Fruit fly (Drosophila melanogaster) whole organism, embryonic: Measurements from ENCODE around the gene Rab23.

Source experiments
- ATbp ChIP-seq: fragments of 200-800 bp; sonication (Bioruptor generic); optimal IDR thresholded peaks from 2 replicates; lab custom pipeline; 2017; ENCODE audit warnings: missing biosample characterization, mild to moderate bottlenecking, missing genetic modification characterization, missing genetic modification reagents
- Asciz ChIP-seq: fragments of 200-800 bp; sonication (Bioruptor generic); optimal IDR thresholded peaks from 2 replicates; lab custom pipeline; 2017; ENCODE audit warnings: missing biosample characterization, mild to moderate bottlenecking, missing genetic modification characterization, missing genetic modification reagents
- Atf6 ChIP-seq: fragments of 200-800 bp; sonication (Bioruptor generic); IDR thresholded peaks from 2 replicates; pipeline ENCODE4 v1.3.6; 2022; ENCODE audit warnings: missing biosample characterization, missing genetic modification characterization
- Awh ChIP-seq: fragments of 200-800 bp; sonication (Bioruptor generic); IDR thresholded peaks from 2 replicates; pipeline ENCODE4, ENCODE4 v1.3.6; 2022; ENCODE audit warnings: missing biosample characterization, missing genetic modification characterization
- Blimp-1 ChIP-seq: fragments of 200-800 bp; sonication (Bioruptor generic); optimal IDR thresholded peaks from 3 replicates; lab custom pipeline; 2018; ENCODE audit warnings: missing biosample characterization, missing genetic modification characterization, mild to moderate bottlenecking, moderate library complexity, missing genetic modification reagents
- CG10979 ChIP-seq: fragments of 200-800 bp; sonication (Bioruptor generic); optimal IDR thresholded peaks from 2 replicates; lab custom pipeline; 2018; ENCODE audit warnings: missing biosample characterization, mild to moderate bottlenecking, missing genetic modification characterization, moderate library complexity
- CG11504 ChIP-seq: fragments of 200-800 bp; sonication (Bioruptor generic); optimal IDR thresholded peaks from 3 replicates; lab custom pipeline; 2019; ENCODE audit warnings: missing biosample characterization, mild to moderate bottlenecking, missing genetic modification characterization, moderate library complexity
- CG13296 ChIP-seq: fragments of 200-800 bp; sonication (Bioruptor generic); optimal IDR thresholded peaks from 3 replicates; lab custom pipeline; 2018; ENCODE audit warnings: missing biosample characterization, mild to moderate bottlenecking, missing genetic modification characterization
- CG14710 ChIP-seq: fragments of 200-800 bp; sonication (Bioruptor generic); optimal IDR thresholded peaks from 3 replicates; lab custom pipeline; 2019; ENCODE audit warnings: missing biosample characterization, mild to moderate bottlenecking, missing genetic modification characterization, moderate library complexity
- CG15601 ChIP-seq: fragments of 200-800 bp; sonication (Bioruptor generic); optimal IDR thresholded peaks from 3 replicates; lab custom pipeline; 2019; ENCODE audit warnings: missing biosample characterization, mild to moderate bottlenecking, missing genetic modification characterization, moderate library complexity
- CG1603 ChIP-seq: fragments of 200-800 bp; sonication (Bioruptor generic); optimal IDR thresholded peaks from 2 replicates; lab custom pipeline; 2019; ENCODE audit warnings: missing biosample characterization, mild to moderate bottlenecking, missing genetic modification characterization, moderate library complexity
- CG18262 ChIP-seq: fragments of 200-800 bp; optimal IDR thresholded peaks from 3 replicates; lab custom pipeline; 2019; ENCODE audit warnings: missing biosample characterization, mild to moderate bottlenecking, missing genetic modification characterization, moderate library complexity
- CG2712 ChIP-seq: fragments of 200-800 bp; optimal IDR thresholded peaks from 3 replicates; lab custom pipeline; 2019; ENCODE audit warnings: missing biosample characterization, mild to moderate bottlenecking, missing genetic modification characterization, moderate library complexity
- CG31365 ChIP-seq: fragments of 200-800 bp; sonication (Bioruptor generic); optimal IDR thresholded peaks from 2 replicates; lab custom pipeline; 2018; ENCODE audit warnings: missing biosample characterization, mild to moderate bottlenecking, missing genetic modification characterization
- CG33213 ChIP-seq: fragments of 200-800 bp; sonication (Bioruptor generic); optimal IDR thresholded peaks from 3 replicates; lab custom pipeline; 2016; ENCODE audit warnings: missing biosample characterization, missing genetic modification characterization
- CG4424 ChIP-seq: fragments of 200-800 bp; sonication (Bioruptor generic); optimal IDR thresholded peaks from 3 replicates; lab custom pipeline; 2016; ENCODE audit warnings: missing biosample characterization, missing genetic modification characterization
- CG6254 ChIP-seq: fragments of 200-800 bp; sonication (Bioruptor generic); optimal IDR thresholded peaks from 3 replicates; lab custom pipeline; 2017; ENCODE audit warnings: mild to moderate bottlenecking, missing biosample characterization, missing genetic modification reagents, missing genetic modification characterization
- CG6683 ChIP-seq: fragments of 200-800 bp; sonication (Bioruptor generic); optimal IDR thresholded peaks from 2 replicates; lab custom pipeline; 2017; ENCODE audit warnings: missing biosample characterization, mild to moderate bottlenecking, missing genetic modification characterization, missing genetic modification reagents
- CG7357 ChIP-seq: fragments of 200-800 bp; sonication (Bioruptor generic); IDR thresholded peaks from 3 replicates; pipeline ENCODE4 v1.3.6; 2022; ENCODE audit warnings: missing biosample characterization, missing genetic modification characterization
- CG7556 ChIP-seq: fragments of 200-800 bp; sonication (Bioruptor generic); optimal IDR thresholded peaks from 2 replicates; lab custom pipeline; 2017; ENCODE audit warnings: missing biosample characterization, mild to moderate bottlenecking, missing genetic modification characterization
- CG8388 ChIP-seq: fragments of 200-800 bp; sonication (Bioruptor generic); optimal IDR thresholded peaks from 2 replicates; lab custom pipeline; 2019; ENCODE audit warnings: missing biosample characterization, mild to moderate bottlenecking, missing genetic modification characterization, moderate library complexity
- Drgx ChIP-seq: fragments of 200-800 bp; sonication (Bioruptor generic); IDR thresholded peaks from 2 replicates; pipeline ENCODE4 v1.3.6; 2022; ENCODE audit warnings: missing biosample characterization, missing genetic modification characterization
- Hmr ChIP-seq: fragments of 200-800 bp; sonication (Bioruptor generic); optimal IDR thresholded peaks from 3 replicates; lab custom pipeline; 2017; ENCODE audit warnings: mild to moderate bottlenecking, missing biosample characterization, missing genetic modification reagents, missing genetic modification characterization
- Hr51 ChIP-seq, 2 experiments: fragments of 200-800 bp; sonication (Bioruptor generic); optimal IDR thresholded peaks; 2 replicates in 1 of 2; 3 replicates in 1 of 2; lab custom pipeline; 2016 to 2018; ENCODE audit warnings: missing biosample characterization in 2 of 2, missing genetic modification characterization in 2 of 2, mild to moderate bottlenecking in 1 of 2, moderate library complexity in 1 of 2
- Oaz ChIP-seq: fragments of 200-800 bp; sonication (Bioruptor generic); IDR thresholded peaks from 2 replicates; pipeline ENCODE4 v1.3.6; 2022; ENCODE audit warnings: missing biosample characterization, missing genetic modification characterization
- Sox102F ChIP-seq: fragments of 200-800 bp; sonication (Bioruptor generic); optimal IDR thresholded peaks from 2 replicates; lab custom pipeline; 2018; ENCODE audit warnings: missing biosample characterization, mild to moderate bottlenecking, missing genetic modification characterization, moderate library complexity
- Xrp1 ChIP-seq: fragments of 200-800 bp; sonication (Bioruptor generic); IDR thresholded peaks from 2 replicates; pipeline ENCODE4 v1.3.6; 2022; ENCODE audit warnings: missing biosample characterization, missing genetic modification characterization
- bsh ChIP-seq, 2 experiments: fragments of 200-800 bp; sonication (Bioruptor generic); optimal IDR thresholded peaks; 2 replicates each; lab custom pipeline; 2017 to 2018; ENCODE audit warnings: mild to moderate bottlenecking in 2 of 2, missing biosample characterization in 2 of 2, missing genetic modification characterization in 2 of 2, moderate library complexity in 1 of 2
- chinmo ChIP-seq: fragments of 200-800 bp; sonication (Bioruptor generic); IDR thresholded peaks from 4 replicates; pipeline ENCODE4 v1.3.6; 2022; ENCODE audit warnings: missing biosample characterization, missing genetic modification characterization; ENCODE audit not compliant: partially characterized antibody
- ci ChIP-seq: fragments of 200-800 bp; sonication (Bioruptor generic); IDR thresholded peaks from 3 replicates; pipeline ENCODE4 v1.3.6; 2022; ENCODE audit warnings: missing biosample characterization, missing genetic modification characterization
- crol ChIP-seq: fragments of 200-800 bp; sonication (Bioruptor generic); IDR thresholded peaks from 2 replicates; pipeline ENCODE4 v1.3.6; 2022; ENCODE audit warnings: missing biosample characterization, missing genetic modification characterization
- lab ChIP-seq: fragments of 200-800 bp; sonication (Bioruptor generic); optimal IDR thresholded peaks from 3 replicates; lab custom pipeline; 2017; ENCODE audit warnings: missing biosample characterization, missing genetic modification characterization, mild to moderate bottlenecking, moderate library complexity, missing genetic modification reagents
- nau ChIP-seq: fragments of 200-800 bp; sonication (Bioruptor generic); optimal IDR thresholded peaks from 3 replicates; lab custom pipeline; 2017; ENCODE audit warnings: missing biosample characterization, mild to moderate bottlenecking, missing genetic modification characterization, missing genetic modification reagents
- phol ChIP-seq: fragments of 200-800 bp; sonication (Bioruptor generic); optimal IDR thresholded peaks from 3 replicates; lab custom pipeline; 2018; ENCODE audit warnings: missing biosample characterization, mild to moderate bottlenecking, missing genetic modification characterization, moderate library complexity
- ranshi ChIP-seq: fragments of 200-800 bp; sonication (Bioruptor generic); IDR thresholded peaks from 2 replicates; pipeline ENCODE4 v1.3.6; 2022; ENCODE audit warnings: missing biosample characterization, missing genetic modification characterization
- rib ChIP-seq: fragments of 200-800 bp; sonication (Bioruptor generic); IDR thresholded peaks from 2 replicates; pipeline ENCODE4 v1.3.6; 2022; ENCODE audit warnings: missing biosample characterization, missing genetic modification characterization
- unpg ChIP-seq: fragments of 200-800 bp; sonication (Bioruptor generic); optimal IDR thresholded peaks from 3 replicates; lab custom pipeline; 2018; ENCODE audit warnings: missing biosample characterization, mild to moderate bottlenecking, missing genetic modification characterization, moderate library complexity
- zen ChIP-seq: fragments of 200-800 bp; sonication (Bioruptor generic); optimal IDR thresholded peaks from 3 replicates; lab custom pipeline; 2018; ENCODE audit warnings: missing biosample characterization, mild to moderate bottlenecking, missing genetic modification characterization, moderate library complexity

The Rab23 gene

DNA sequence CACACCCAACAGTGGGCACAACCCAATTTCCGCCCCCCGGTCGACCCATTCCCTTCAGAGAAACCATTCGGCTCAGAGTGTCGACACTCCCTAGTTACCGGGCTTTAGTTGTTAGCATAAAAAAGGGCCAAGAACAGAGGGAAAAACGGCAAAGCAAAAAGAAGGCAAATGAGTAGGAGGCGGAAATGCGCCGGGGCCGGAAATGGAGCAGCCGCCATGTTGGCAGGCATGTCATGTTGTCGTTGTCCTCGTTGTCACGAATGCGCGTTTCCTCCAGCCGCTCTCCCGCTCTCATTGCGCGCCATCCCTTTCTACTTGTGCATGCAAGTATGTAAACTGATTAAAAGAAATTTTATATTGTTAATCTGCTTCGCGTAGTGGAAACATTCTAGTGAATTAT lies 11.2 kb upstream of the Rab23 start (continued):
- TF ChIP-seq CG7357 (GFP tag; lab: Robert Waterston, UW) (no peak), chinmo (GFP tag; lab: Robert Waterston, UW) (0 out of 4 replicates have a peak, but pooled peaks have one; percentile 19), lab (GFP tag; lab: Kevin White, UChicago) (peak; percentile 71), CG13296 (GFP tag; lab: Kevin White, UChicago) (peak; percentile 60), Hmr (peak; percentile 35)

- TF ChIP-seq Atf6 (GFP tag; lab: Robert Waterston, UW): no peak
- TF ChIP-seq bsh (GFP tag; optimal IDR thresholded peaks at IDR 0.05; lab: Kevin White, UChicago): peak in 1 of 2 experiments; percentile 10
- no peak for TF ChIP-seq rib (GFP tag; lab: Robert Waterston, UW)
- TF ChIP-seq CG8388 (GFP tag; lab: Kevin White, UChicago): peak; percentile 12
- TF ChIP-seq CG2712 (tag; lab: Kevin White, UChicago): peak; percentile 27
- peak; percentile 25 for TF ChIP-seq CG6254
- peak; percentile 12 for TF ChIP-seq Asciz (GFP tag; lab: Kevin White, UChicago)
- no peak for TF ChIP-seq chinmo (GFP tag; lab: Robert Waterston, UW)
- no peak for TF ChIP-seq CG31365 (tag; lab: Kevin White, UChicago)
- TF ChIP-seq CG6683: no peak
- TF ChIP-seq ci: peak; percentile 58; the same call in 1 of the 3 replicates
- TF ChIP-seq Blimp-1: peak; percentile 49
- TF ChIP-seq CG11504 (tag; lab: Kevin White, UChicago): peak; percentile 28
- peak; percentile 43 for TF ChIP-seq Sox102F (GFP tag; lab: Kevin White, UChicago)
- TF ChIP-seq CG33213 (GFP tag; lab: Kevin White, UChicago): no peak
- TF ChIP-seq Xrp1 (GFP tag; lab: Robert Waterston, UW): 0 out of 2 replicates have a peak, but pooled peaks have one; percentile 28
- no peak for TF ChIP-seq zen
- TF ChIP-seq CG4424 (GFP tag; lab: Kevin White, UChicago): peak; percentile 1
- TF ChIP-seq nau (GFP tag; lab: Kevin White, UChicago): no peak
- peak; percentile 83 for TF ChIP-seq Drgx (GFP tag; lab: Robert Waterston, UW)
- no peak for TF ChIP-seq CG14710 (tag; lab: Kevin White, UChicago)
- TF ChIP-seq CG1603 (tag; lab: Kevin White, UChicago): peak; percentile 52
- TF ChIP-seq phol (tag; lab: Kevin White, UChicago): peak; percentile 20
- TF ChIP-seq unpg (GFP tag; lab: Kevin White, UChicago): peak; percentile 24
- TF ChIP-seq CG18262 (tag; lab: Kevin White, UChicago): peak; percentile 29
- TF ChIP-seq CG15601 (tag; lab: Kevin White, UChicago): no peak
- no peak for TF ChIP-seq crol (GFP tag; lab: Robert Waterston, UW)
- TF ChIP-seq Hr51 (GFP tag; optimal IDR thresholded peaks at IDR 0.05; lab: Kevin White, UChicago): peak in 1 of 2 experiments; percentile 9
- peak; percentile 5 for TF ChIP-seq ATbp (GFP tag; lab: Kevin White, UChicago)
- TF ChIP-seq CG10979 (tag; lab: Kevin White, UChicago): peak; percentile 2
- 0 out of 2 replicates have a peak, but pooled peaks have one; percentile 9 for TF ChIP-seq Awh (GFP tag; lab: Robert Waterston, UW)
- TF ChIP-seq ranshi (GFP tag; lab: Robert Waterston, UW): 0 out of 2 replicates have a peak, but pooled peaks have one; percentile 12
- no peak for TF ChIP-seq Oaz (GFP tag; lab: Robert Waterston, UW)
- TF ChIP-seq CG7556 (GFP tag; lab: Kevin White, UChicago): no peak
- TF ChIP-seq, all 482 proteins: peak for 21
These were observed 9.2 kb upstream of the Rab23 start for dm6 chr3R:5694461-5694860.
